Worm (Caenorhabditis elegans) whole organism, L2 larva: ENCODE data around the gene Y54F10AR.2.

ENCODE experiments used
- ZK546.5 ChIP-seq: sonication (generic microtip); optimal IDR thresholded peaks from 2 replicates; lab custom pipeline; 2017; ENCODE audit warnings: missing biosample characterization, missing genetic modification characterization
- aly-2 ChIP-seq: fragments of 150-350 bp; optimal IDR thresholded peaks from 2 replicates; lab custom pipeline; 2014; ENCODE audit warnings: missing biosample characterization, missing genetic modification characterization
- blmp-1 ChIP-seq: sonication (generic microtip); optimal IDR thresholded peaks from 2 replicates; lab custom pipeline; 2017; ENCODE audit warnings: missing genetic modification characterization, mild to moderate bottlenecking, missing compliant biosample characterization, antibody characterized with exemption, moderate library complexity; ENCODE audit not compliant: insufficient read depth
- egl-27 ChIP-seq: sonication (generic microtip); optimal IDR thresholded peaks from 3 replicates; lab custom pipeline; 2017; ENCODE audit warnings: missing biosample characterization, missing genetic modification reagents, missing genetic modification characterization
- elt-1 ChIP-seq: fragments of 150-350 bp; optimal IDR thresholded peaks from 2 replicates; lab custom pipeline; 2014; ENCODE audit warnings: missing biosample characterization, missing genetic modification characterization
- mab-5 ChIP-seq: fragments of 150-350 bp; optimal IDR thresholded peaks from 2 replicates; lab custom pipeline; 2014; ENCODE audit warnings: missing biosample characterization, missing genetic modification characterization
- nhr-6 ChIP-seq: fragments of 150-350 bp; optimal IDR thresholded peaks from 2 replicates; lab custom pipeline; 2014; ENCODE audit warnings: missing biosample characterization, missing genetic modification characterization
- unc-39 ChIP-seq: fragments of 150-350 bp; optimal IDR thresholded peaks from 2 replicates; lab custom pipeline; 2014; ENCODE audit warnings: missing biosample characterization, missing genetic modification characterization

DNA sequence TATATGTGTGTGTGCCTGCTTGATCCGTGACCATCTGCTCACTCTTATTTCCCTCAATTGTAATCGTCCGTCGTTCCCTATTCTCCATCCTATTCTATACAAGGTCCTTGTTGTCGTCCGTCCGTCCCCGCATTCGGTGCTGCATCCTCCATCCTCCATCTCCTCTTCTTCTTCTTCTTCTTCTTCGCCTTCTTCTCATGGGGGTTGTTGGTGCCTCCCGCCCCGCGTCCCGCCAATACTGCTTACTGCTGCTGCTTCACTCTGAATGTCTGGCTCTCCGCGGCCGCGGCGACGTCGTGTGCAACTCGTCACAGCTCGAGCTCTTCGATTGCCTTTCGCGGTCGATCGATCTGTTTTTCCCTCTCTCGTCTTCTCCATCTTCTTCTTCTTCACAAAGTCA lies 36.2 kb downstream of the Y54F10AR.2 start:
- TF ChIP-seq nhr-6 (tag; lab: Kevin White, UChicago) (no peak), mab-5 (peak; percentile 23), aly-2 (tag; lab: Kevin White, UChicago) (no peak), egl-27 (tag; lab: Kevin White, UChicago) (no peak), ZK546.5 (no peak), elt-1 (tag; lab: Kevin White, UChicago) (no peak), blmp-1 (tag; lab: Kevin White, UChicago) (no peak), unc-39 (tag; lab: Kevin White, UChicago) (no peak)
